Fruit fly (Drosophila melanogaster) whole organism, wandering third instar larva: ENCODE measurements around the gene CG16865.

Experiments used
- Dfd ChIP-seq: fragments of >200 bp; optimal IDR thresholded peaks from 2 replicates; lab custom pipeline; 2017; ENCODE audit warnings: missing biosample characterization, missing genetic modification characterization
- Hr83 ChIP-seq: fragments of 200-300 bp; sonication (Bioruptor generic); optimal IDR thresholded peaks from 2 replicates; lab custom pipeline; 2016; ENCODE audit warnings: missing biosample characterization, mild to moderate bottlenecking, missing genetic modification characterization, moderate library complexity; ENCODE audit not compliant: poor library complexity, severe bottlenecking
- Jra ChIP-seq: sonication (Bioruptor generic); optimal IDR thresholded peaks from 2 replicates; lab custom pipeline; 2016; ENCODE audit warnings: missing biosample characterization, missing genetic modification characterization
- N ChIP-seq: fragments of >200 bp; optimal IDR thresholded peaks from 2 replicates; lab custom pipeline; 2018; ENCODE audit warnings: missing biosample characterization, missing external identifiers, missing genetic modification characterization
- OdsH ChIP-seq: fragments of 200-800 bp; sonication (Bioruptor generic); optimal IDR thresholded peaks from 2 replicates; lab custom pipeline; 2016; ENCODE audit warnings: missing biosample characterization, mild to moderate bottlenecking, missing genetic modification characterization
- Rel ChIP-seq, 2 experiments: fragments of 200-800 bp; sonication (Bioruptor generic) in 1 of 2; optimal IDR thresholded peaks; 2 replicates in 1 of 2; 3 replicates in 1 of 2; lab custom pipeline; 2016 to 2019; ENCODE audit warnings: mild to moderate bottlenecking in 2 of 2, missing biosample characterization in 2 of 2, missing genetic modification characterization in 2 of 2, moderate library complexity in 1 of 2
- brk ChIP-seq: fragments of 200-800 bp; sonication (Bioruptor generic); optimal IDR thresholded peaks from 2 replicates; lab custom pipeline; 2016; ENCODE audit warnings: missing biosample characterization, mild to moderate bottlenecking, missing genetic modification characterization
- dl ChIP-seq, 2 experiments: fragments of 175-275, 200-275 bp in 1 of 2; fragments of 200-275 bp in 1 of 2; sonication (Bioruptor generic); optimal IDR thresholded peaks; lab custom pipeline; 2018; ENCODE audit warnings: mild to moderate bottlenecking in 2 of 2, missing biosample characterization in 2 of 2, missing genetic modification characterization in 2 of 2, moderate library complexity in 2 of 2; ENCODE audit not compliant: partially characterized antibody in 2 of 2, insufficient read depth in 1 of 2
- dmrt93B ChIP-seq: fragments of 200-800 bp; sonication (Bioruptor generic); optimal IDR thresholded peaks from 2 replicates; lab custom pipeline; 2018; ENCODE audit warnings: missing biosample characterization, mild to moderate bottlenecking, missing genetic modification characterization
- jim ChIP-seq: fragments of 175-275, 200-325 bp; sonication (Bioruptor generic); optimal IDR thresholded peaks from 2 replicates; lab custom pipeline; 2016; ENCODE audit warnings: missing biosample characterization, mild to moderate bottlenecking, missing genetic modification characterization
- lola ChIP-seq: fragments of >200 bp; optimal IDR thresholded peaks from 2 replicates; lab custom pipeline; 2017; ENCODE audit warnings: missing biosample characterization, missing genetic modification characterization
- pan ChIP-seq: fragments of >200 bp; optimal IDR thresholded peaks from 2 replicates; lab custom pipeline; 2017
- rgr ChIP-seq: fragments of 200-800 bp; sonication (Bioruptor generic); optimal IDR thresholded peaks from 3 replicates; lab custom pipeline; 2016; ENCODE audit warnings: missing biosample characterization, mild to moderate bottlenecking, missing genetic modification characterization

DNA sequence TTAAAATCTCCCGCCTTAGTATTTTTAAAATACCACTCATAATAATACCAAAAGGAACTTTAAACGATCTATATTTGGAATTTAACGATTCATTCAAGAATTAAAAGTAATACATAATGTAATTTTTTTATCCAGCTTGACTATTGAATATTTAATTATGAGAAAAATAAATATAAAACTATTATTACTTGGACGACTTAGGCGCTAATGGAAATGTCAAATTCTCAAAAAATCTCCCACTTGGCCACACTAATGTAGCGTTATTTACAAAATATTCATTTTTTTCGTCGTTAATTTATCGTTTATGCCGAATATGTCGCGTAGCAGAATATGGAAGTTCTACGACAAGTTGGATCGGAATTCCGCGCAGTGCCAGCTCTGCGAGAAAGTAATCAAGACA lies 20.6 kb upstream of the CG16865 start, which contains the start of gene CG16863:
- no peak for TF ChIP-seq pan (lab: Kevin White, UChicago)
- no peak for TF ChIP-seq Jra
- no peak for TF ChIP-seq N (GFP tag; lab: Kevin White, UChicago)
- TF ChIP-seq dl (GFP tag; optimal IDR thresholded peaks at IDR 0.05; lab: Kevin White, UChicago; ENCODE audit: insufficient read depth in 1 of 2, partially characterized antibody in 2 of 2) = no peak
- TF ChIP-seq Hr83 (GFP tag; lab: Kevin White, UChicago) = no peak
- TF ChIP-seq dmrt93B (GFP tag; lab: Kevin White, UChicago) = no peak
- no peak for TF ChIP-seq Rel (GFP tag; optimal IDR thresholded peaks at IDR 0.05; lab: Kevin White, UChicago)
- TF ChIP-seq Rel (tag; optimal IDR thresholded peaks at IDR 0.05; lab: Kevin White, UChicago) = peak; percentile 54
- no peak for TF ChIP-seq Dfd (GFP tag; lab: Kevin White, UChicago)
- TF ChIP-seq lola = no peak
- TF ChIP-seq OdsH (GFP tag; lab: Kevin White, UChicago) = no peak
- no peak for TF ChIP-seq jim (GFP tag; lab: Kevin White, UChicago)
- TF ChIP-seq rgr (GFP tag; lab: Kevin White, UChicago) = no peak
- TF ChIP-seq brk = no peak
